Worm (Caenorhabditis elegans): ENCODE results near the gene C07G2.5.

ce11 chrIII:4456579-4456978, 42.3 kb downstream of the C07G2.5 start:
- TF ChIP-seq zag-1 (tag; optimal IDR thresholded peaks at IDR 0.05) (no peak), elt-3 (tag; optimal IDR thresholded peaks at IDR 0.05) (no peak), lin-39 (tag; optimal IDR thresholded peaks at IDR 0.05) (no peak), ZK546.5 (tag; optimal IDR thresholded peaks at IDR 0.05) (no peak), ama-1 (optimal IDR thresholded peaks at IDR 0.05) (no peak), nhr-67 (tag; optimal IDR thresholded peaks at IDR 0.05) (no peak), egl-5 (tag; optimal IDR thresholded peaks at IDR 0.05) (no peak), sea-2 (GFP tag; optimal IDR thresholded peaks at IDR 0.05) (no peak), tbx-2 (tag; optimal IDR thresholded peaks at IDR 0.05) (no peak), nhr-237 (tag; optimal IDR thresholded peaks at IDR 0.05) (no peak)
